Fruit fly (Drosophila melanogaster): ENCODE results near the gene Task7.
A peak's percentile ranks its signal among the peaks of the same experiment; 100 is the strongest.

Gene Task7

dm6 chr3R:9419300-9419652 lies 7.2 kb upstream of the Task7 start (continued):
- TF ChIP-seq sisA (GFP tag; IDR thresholded peaks at IDR 0.05) (no peak), ro (GFP tag; IDR thresholded peaks at IDR 0.05) (no peak), CG17802 (tag; optimal IDR thresholded peaks at IDR 0.05) (no peak), ewg (GFP tag; optimal IDR thresholded peaks at IDR 0.05) (no peak), Sin3A (optimal IDR thresholded peaks at IDR 0.05) (no peak), ind (GFP tag; optimal IDR thresholded peaks at IDR 0.05) (no peak), CG12942 (GFP tag; optimal IDR thresholded peaks at IDR 0.05) (no peak), sim (GFP tag; IDR thresholded peaks at IDR 0.05) (no peak), CG8765 (GFP tag; IDR thresholded peaks at IDR 0.05) (no peak), ssp (GFP tag; IDR thresholded peaks at IDR 0.05) (no peak), CG32532 (GFP tag; IDR thresholded peaks at IDR 0.05) (no peak), tap (tag; optimal IDR thresholded peaks at IDR 0.05) (no peak), CG4820 (GFP tag; optimal IDR thresholded peaks at IDR 0.05) (no peak), chn (GFP tag; optimal IDR thresholded peaks at IDR 0.05) (no peak), ac (GFP tag; optimal IDR thresholded peaks at IDR 0.05) (peak; percentile 70), CG14441 (GFP tag; IDR thresholded peaks at IDR 0.05) (no peak), rib (GFP tag; IDR thresholded peaks at IDR 0.05) (no peak), CG2129 (GFP tag; IDR thresholded peaks at IDR 0.05; ENCODE audit: partially characterized antibody) (no peak), fd3F (GFP tag; optimal IDR thresholded peaks at IDR 0.05) (no peak), CG10565 (GFP tag; optimal IDR thresholded peaks at IDR 0.05) (no peak), CrebB (tag; optimal IDR thresholded peaks at IDR 0.05) (peak; percentile 16), ken (GFP tag; IDR thresholded peaks at IDR 0.05) (no peak), CG6854 (GFP tag; optimal IDR thresholded peaks at IDR 0.05) (peak; percentile 44), scrt (GFP tag; optimal IDR thresholded peaks at IDR 0.05) (no peak), CG16863 (GFP tag; optimal IDR thresholded peaks at IDR 0.05) (no peak), HLH4C (GFP tag; IDR thresholded peaks at IDR 0.05; ENCODE audit: partially characterized antibody) (no peak), Jarid2 (GFP tag; optimal IDR thresholded peaks at IDR 0.05) (peak; percentile 72), BtbVII (GFP tag; optimal IDR thresholded peaks at IDR 0.05) (peak; percentile 39), lbe (GFP tag; optimal IDR thresholded peaks at IDR 0.05) (peak; percentile 53), unc-4 (GFP tag; IDR thresholded peaks at IDR 0.05; ENCODE audit: partially characterized antibody) (no peak), eve (GFP tag; optimal IDR thresholded peaks at IDR 0.05) (no peak), Dp (GFP tag; optimal IDR thresholded peaks at IDR 0.05) (no peak), Hmr (GFP tag; optimal IDR thresholded peaks at IDR 0.05) (peak; percentile 22), oc (tag; optimal IDR thresholded peaks at IDR 0.05) (no peak), CG3281 (GFP tag; optimal IDR thresholded peaks at IDR 0.05) (no peak), row (GFP tag; IDR thresholded peaks at IDR 0.05) (no peak), hth (optimal IDR thresholded peaks at IDR 0.05) (no peak), CG1832 (GFP tag; optimal IDR thresholded peaks at IDR 0.05) (no peak), CG14014 (GFP tag; IDR thresholded peaks at IDR 0.05) (no peak), Fer2 (tag; optimal IDR thresholded peaks at IDR 0.05) (no peak), NFAT (GFP tag; IDR thresholded peaks at IDR 0.05) (no peak), br (optimal IDR thresholded peaks at IDR 0.05) (no peak), Doc3 (GFP tag; IDR thresholded peaks at IDR 0.05; ENCODE audit: partially characterized antibody) (no peak), CG13624 (GFP tag; optimal IDR thresholded peaks at IDR 0.05) (peak; percentile 34), her (GFP tag; optimal IDR thresholded peaks at IDR 0.05) (peak; percentile 61), YL-1 (GFP tag; optimal IDR thresholded peaks at IDR 0.05) (no peak), CG5180 (GFP tag; optimal IDR thresholded peaks at IDR 0.05) (no peak), crol (GFP tag; IDR thresholded peaks at IDR 0.05) (no peak), nerfin-2 (GFP tag; IDR thresholded peaks at IDR 0.05; ENCODE audit: partially characterized antibody) (no peak), D (optimal IDR thresholded peaks at IDR 0.05) (no peak), D (GFP tag; optimal IDR thresholded peaks at IDR 0.05) (no peak), CG10366 (GFP tag; IDR thresholded peaks at IDR 0.05) (no peak), Optix (GFP tag; IDR thresholded peaks at IDR 0.05) (no peak), CG11456 (GFP tag; IDR thresholded peaks at IDR 0.05) (no peak)

Measured in whole organism, embryonic.